Fruit fly (Drosophila melanogaster) whole organism, wandering third instar larva: ENCODE measurements around the gene Sfp77F.

Source experiments
- CG9705 ChIP-seq: fragments of 200-800 bp; sonication (Bioruptor generic); optimal IDR thresholded peaks from 2 replicates; lab custom pipeline; 2018; ENCODE audit warnings: missing biosample characterization, mild to moderate bottlenecking, missing genetic modification characterization
- Hr78 ChIP-seq: fragments of >200 bp; optimal IDR thresholded peaks from 2 replicates; lab custom pipeline; 2017; ENCODE audit warnings: missing biosample characterization, missing genetic modification characterization
- Hr83 ChIP-seq: fragments of 200-300 bp; sonication (Bioruptor generic); optimal IDR thresholded peaks from 2 replicates; lab custom pipeline; 2016; ENCODE audit warnings: missing biosample characterization, mild to moderate bottlenecking, missing genetic modification characterization, moderate library complexity; ENCODE audit not compliant: poor library complexity, severe bottlenecking
- Mio ChIP-seq: sonication (Bioruptor generic); optimal IDR thresholded peaks from 2 replicates; lab custom pipeline; 2016; ENCODE audit warnings: missing biosample characterization, missing genetic modification characterization
- Myc ChIP-seq: fragments of >200 bp; optimal IDR thresholded peaks from 2 replicates; lab custom pipeline; 2017
- OdsH ChIP-seq: fragments of 200-800 bp; sonication (Bioruptor generic); optimal IDR thresholded peaks from 2 replicates; lab custom pipeline; 2016; ENCODE audit warnings: missing biosample characterization, mild to moderate bottlenecking, missing genetic modification characterization
- dl ChIP-seq, 2 experiments: fragments of 175-275, 200-275 bp in 1 of 2; fragments of 200-275 bp in 1 of 2; sonication (Bioruptor generic); optimal IDR thresholded peaks; lab custom pipeline; 2018; ENCODE audit warnings: mild to moderate bottlenecking in 2 of 2, missing biosample characterization in 2 of 2, missing genetic modification characterization in 2 of 2, moderate library complexity in 2 of 2; ENCODE audit not compliant: partially characterized antibody in 2 of 2, insufficient read depth in 1 of 2
- fru ChIP-seq: fragments of 200-800 bp; sonication (Bioruptor generic); optimal IDR thresholded peaks from 3 replicates; lab custom pipeline; 2016; ENCODE audit warnings: missing biosample characterization, mild to moderate bottlenecking, missing genetic modification characterization
- psq ChIP-seq: fragments of 200-800 bp; sonication (Bioruptor generic); optimal IDR thresholded peaks from 3 replicates; lab custom pipeline; 2017; ENCODE audit warnings: missing biosample characterization, mild to moderate bottlenecking, missing genetic modification characterization, moderate library complexity
- rgr ChIP-seq: fragments of 200-800 bp; sonication (Bioruptor generic); optimal IDR thresholded peaks from 3 replicates; lab custom pipeline; 2016; ENCODE audit warnings: missing biosample characterization, mild to moderate bottlenecking, missing genetic modification characterization

DNA sequence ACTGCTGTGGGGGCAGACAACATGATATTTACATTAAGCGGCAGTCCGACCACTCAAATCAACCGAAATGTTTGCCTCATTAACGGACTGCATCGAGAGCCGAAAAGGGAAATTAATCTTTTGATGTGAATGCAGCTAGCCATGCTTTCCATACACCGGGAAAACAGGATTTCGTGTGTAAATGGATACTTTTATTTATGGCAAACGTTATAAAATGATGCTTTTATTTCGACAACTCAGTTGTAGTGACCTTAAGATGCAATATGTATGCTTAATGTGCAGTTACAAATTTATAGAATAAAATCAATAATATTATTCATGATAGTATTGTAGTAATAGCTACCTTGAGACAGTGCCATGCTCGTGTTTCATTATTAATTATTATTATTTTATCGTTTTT, 34.3 kb upstream of the Sfp77F start:
- no peak for TF ChIP-seq fru (GFP tag; lab: Kevin White, UChicago)
- no peak for TF ChIP-seq CG9705
- TF ChIP-seq Hr78 (GFP tag; lab: Kevin White, UChicago), result no peak
- TF ChIP-seq dl (GFP tag; optimal IDR thresholded peaks at IDR 0.05; lab: Kevin White, UChicago; ENCODE audit: insufficient read depth in 1 of 2, partially characterized antibody in 2 of 2), result no peak
- TF ChIP-seq rgr, result no peak
- no peak for TF ChIP-seq Myc (lab: Kevin White, UChicago)
- no peak for TF ChIP-seq Mio (GFP tag; lab: Kevin White, UChicago)
- no peak for TF ChIP-seq OdsH (GFP tag; lab: Kevin White, UChicago)
- no peak for TF ChIP-seq psq
- TF ChIP-seq Hr83 (GFP tag; lab: Kevin White, UChicago), result no peak
